Worm (Caenorhabditis elegans): Measurements from ENCODE around the gene F55B12.2.
A peak's percentile ranks its signal among the peaks of the same experiment; 100 is the strongest.

Gene F55B12.2

ce11 chrV:13818824-13819408, 2.1 kb upstream of the F55B12.2 start, which contains the start of gene sel-10 (continued):
- TF ChIP-seq ztf-1 (GFP tag; conservative IDR thresholded peaks at IDR 0.05) (no peak), lin-13 (GFP tag; optimal IDR thresholded peaks at IDR 0.05) (peak; percentile 49), crh-2 (tag; optimal IDR thresholded peaks at IDR 0.05) (peak; percentile 60), unc-55 (GFP tag; optimal IDR thresholded peaks at IDR 0.05) (peak; percentile 85), ztf-4 (tag; optimal IDR thresholded peaks at IDR 0.05) (peak; percentile 5), R02D3.7 (tag; optimal IDR thresholded peaks at IDR 0.05) (no peak), fos-1 (tag; optimal IDR thresholded peaks at IDR 0.05) (peak; percentile 75), ceh-16 (tag; optimal IDR thresholded peaks at IDR 0.05) (no peak), aly-2 (tag; optimal IDR thresholded peaks at IDR 0.05) (no peak), sem-4 (tag; optimal IDR thresholded peaks at IDR 0.05) (peak; percentile 55), nhr-23 (tag; optimal IDR thresholded peaks at IDR 0.05) (no peak), ZK546.5 (tag; optimal IDR thresholded peaks at IDR 0.05) (no peak), nhr-129 (tag; optimal IDR thresholded peaks at IDR 0.05) (peak; percentile 83), ztf-11 (tag; optimal IDR thresholded peaks at IDR 0.05) (no peak)

DNA sequence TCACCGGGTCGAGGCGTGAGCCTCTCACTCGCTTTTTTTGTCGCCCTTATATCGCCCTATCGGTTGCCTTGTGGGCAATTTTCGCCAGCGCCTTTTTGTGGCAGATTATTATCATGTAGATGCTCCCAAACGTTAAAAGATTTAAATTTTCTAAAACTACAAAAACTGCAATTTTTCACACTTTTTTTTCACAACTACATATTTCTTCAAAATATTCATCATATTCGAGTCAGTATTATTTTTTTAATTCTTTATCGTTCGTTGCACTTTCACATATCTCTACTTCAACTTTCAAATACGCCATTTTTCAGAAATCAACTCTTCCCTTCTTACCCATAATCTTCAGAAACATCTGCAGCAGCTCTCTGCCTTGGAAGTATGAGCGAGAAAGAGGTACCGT, 3.8 kb downstream of the F55B12.2 start, which contains the start of gene ceh-24:
ceh-24 (plus strand) TSS at position 301 of the 400 bp plus-strand sequence.
- no peak for TF ChIP-seq zag-1 (tag; optimal IDR thresholded peaks at IDR 0.05)
- no peak for TF ChIP-seq lin-39 (tag; optimal IDR thresholded peaks at IDR 0.05)
- TF ChIP-seq lsy-2 (tag; optimal IDR thresholded peaks at IDR 0.05) = no peak
- TF ChIP-seq ztf-11 (tag; optimal IDR thresholded peaks at IDR 0.05) = no peak
- TF ChIP-seq blmp-1 (tag; optimal IDR thresholded peaks at IDR 0.05; ENCODE audit: insufficient read depth) = no peak
- TF ChIP-seq elt-3 (tag; optimal IDR thresholded peaks at IDR 0.05) = no peak
- no peak for TF ChIP-seq peb-1 (tag; optimal IDR thresholded peaks at IDR 0.05)
- TF ChIP-seq nhr-10 (tag; optimal IDR thresholded peaks at IDR 0.05) = no peak
- TF ChIP-seq Y55F3AM.14 (GFP tag; optimal IDR thresholded peaks at IDR 0.05) = no peak
- no peak for TF ChIP-seq mbf-1 (tag; optimal IDR thresholded peaks at IDR 0.05)
- no peak for TF ChIP-seq ceh-16 (tag; optimal IDR thresholded peaks at IDR 0.05)
- TF ChIP-seq egl-27 (tag; optimal IDR thresholded peaks at IDR 0.05) = no peak
- TF ChIP-seq nhr-237 (tag; optimal IDR thresholded peaks at IDR 0.05) = no peak
- no peak for TF ChIP-seq ceh-82 (tag; optimal IDR thresholded peaks at IDR 0.05)
- no peak for TF ChIP-seq mab-5 (tag; optimal IDR thresholded peaks at IDR 0.05)
- TF ChIP-seq C34F6.9 (tag; optimal IDR thresholded peaks at IDR 0.05) = no peak

DNA sequence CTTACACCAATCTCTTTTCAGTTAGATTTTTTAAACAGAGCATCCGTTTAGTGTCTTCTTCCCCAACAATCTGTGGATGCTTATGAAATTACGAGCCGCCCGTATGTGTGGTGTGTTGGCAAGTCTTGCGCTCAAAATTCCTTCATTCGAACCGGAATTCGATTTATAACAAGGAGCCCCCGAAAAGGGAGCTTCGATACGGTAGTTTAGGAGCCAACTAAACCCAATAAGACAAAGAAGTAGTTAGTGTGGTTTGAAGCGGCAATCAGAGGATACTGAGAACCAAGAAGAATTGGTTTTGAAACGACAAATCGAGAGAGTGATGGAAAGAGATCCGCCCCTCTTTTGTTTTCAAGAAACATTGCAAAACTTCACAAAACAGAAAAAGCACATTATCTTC, 4.4 kb downstream of the F55B12.2 start:
- TF ChIP-seq lin-39 (tag; optimal IDR thresholded peaks at IDR 0.05) (no peak), nhr-25 (tag; optimal IDR thresholded peaks at IDR 0.05) (no peak), Y55F3AM.14 (GFP tag; optimal IDR thresholded peaks at IDR 0.05) (no peak), ama-1 (optimal IDR thresholded peaks at IDR 0.05) (no peak), ceh-16 (tag; optimal IDR thresholded peaks at IDR 0.05) (no peak), fos-1 (tag; optimal IDR thresholded peaks at IDR 0.05) (no peak), unc-55 (GFP tag; optimal IDR thresholded peaks at IDR 0.05) (no peak), nhr-77 (tag; optimal IDR thresholded peaks at IDR 0.05) (no peak), ztf-1 (GFP tag; conservative IDR thresholded peaks at IDR 0.05) (no peak), peb-1 (tag; optimal IDR thresholded peaks at IDR 0.05) (no peak), nhr-6 (tag; optimal IDR thresholded peaks at IDR 0.05) (no peak), mdl-1 (tag; optimal IDR thresholded peaks at IDR 0.05) (no peak), nhr-10 (tag; optimal IDR thresholded peaks at IDR 0.05) (no peak), egl-27 (tag; optimal IDR thresholded peaks at IDR 0.05) (no peak)

- no peak for TF ChIP-seq zag-1 (tag; optimal IDR thresholded peaks at IDR 0.05)
- peak; percentile 89 for TF ChIP-seq F13H6.1 (tag; optimal IDR thresholded peaks at IDR 0.05)
- no peak for TF ChIP-seq mab-5 (tag; optimal IDR thresholded peaks at IDR 0.05)
- peak; percentile 76 for TF ChIP-seq C34F6.9 (tag; optimal IDR thresholded peaks at IDR 0.05)
- TF ChIP-seq gmeb-1 (tag; optimal IDR thresholded peaks at IDR 0.05) = peak; percentile 46
- no peak for TF ChIP-seq elt-3 (tag; optimal IDR thresholded peaks at IDR 0.05)
- TF ChIP-seq crh-2 (tag; optimal IDR thresholded peaks at IDR 0.05) = peak; percentile 75
- TF ChIP-seq sma-3 (GFP tag; optimal IDR thresholded peaks at IDR 0.05) = no peak
- TF ChIP-seq ceh-16 (tag; optimal IDR thresholded peaks at IDR 0.05) = peak; percentile 0
- TF ChIP-seq mbf-1 (tag; optimal IDR thresholded peaks at IDR 0.05) = no peak
- peak; percentile 94 for TF ChIP-seq nhr-129 (tag; optimal IDR thresholded peaks at IDR 0.05)
- peak; percentile 24 for TF ChIP-seq lin-13 (GFP tag; optimal IDR thresholded peaks at IDR 0.05)
- TF ChIP-seq sem-4 (tag; optimal IDR thresholded peaks at IDR 0.05) = peak; percentile 6
- peak; percentile 78 for TF ChIP-seq fos-1 (tag; optimal IDR thresholded peaks at IDR 0.05)
- peak in 1 of 2 experiments; percentile 63 for TF ChIP-seq lsy-2 (tag; optimal IDR thresholded peaks at IDR 0.05)
- TF ChIP-seq ztf-11 (tag; optimal IDR thresholded peaks at IDR 0.05) = no peak
- no peak for TF ChIP-seq aly-2 (tag; optimal IDR thresholded peaks at IDR 0.05)
- peak; percentile 5 for TF ChIP-seq lin-11 (tag; optimal IDR thresholded peaks at IDR 0.05)
- no peak for TF ChIP-seq alr-1 (tag; optimal IDR thresholded peaks at IDR 0.05)
- no peak for TF ChIP-seq ZK546.5 (tag; optimal IDR thresholded peaks at IDR 0.05)
- TF ChIP-seq Y55F3AM.14 (GFP tag; optimal IDR thresholded peaks at IDR 0.05) = peak; percentile 6
- peak; percentile 41 for TF ChIP-seq sma-9 (GFP tag; optimal IDR thresholded peaks at IDR 0.05)
- no peak for TF ChIP-seq sma-9 (tag; optimal IDR thresholded peaks at IDR 0.05)
- TF ChIP-seq unc-39 (tag; optimal IDR thresholded peaks at IDR 0.05) = peak; percentile 7
- TF ChIP-seq ztf-1 (GFP tag; conservative IDR thresholded peaks at IDR 0.05) = no peak
- no peak for TF ChIP-seq peb-1 (tag; optimal IDR thresholded peaks at IDR 0.05)
- TF ChIP-seq nhr-10 (tag; optimal IDR thresholded peaks at IDR 0.05) = no peak
- peak; percentile 80 for TF ChIP-seq unc-55 (GFP tag; optimal IDR thresholded peaks at IDR 0.05)
- peak; percentile 63 for TF ChIP-seq blmp-1 (tag; optimal IDR thresholded peaks at IDR 0.05; ENCODE audit: insufficient read depth)
These were observed 8.3 kb downstream of the F55B12.2 start for ce11 chrV:13808462-13808867.
